Fruit fly (Drosophila melanogaster) whole organism, wandering third instar larva: ENCODE results near the gene fbl.

Experiments
- GATAd ChIP-seq: sonication (Bioruptor generic); optimal IDR thresholded peaks from 2 replicates; lab custom pipeline; 2016; ENCODE audit warnings: missing biosample characterization, missing genetic modification characterization
- br ChIP-seq: fragments of 200-800 bp; sonication (Bioruptor generic); optimal IDR thresholded peaks from 2 replicates; lab custom pipeline; 2016; ENCODE audit warnings: missing biosample characterization, missing genetic modification characterization
- dl ChIP-seq, 2 experiments: fragments of 175-275, 200-275 bp in 1 of 2; fragments of 200-275 bp in 1 of 2; sonication (Bioruptor generic); optimal IDR thresholded peaks; lab custom pipeline; 2018; ENCODE audit warnings: mild to moderate bottlenecking in 2 of 2, missing biosample characterization in 2 of 2, missing genetic modification characterization in 2 of 2, moderate library complexity in 2 of 2; ENCODE audit not compliant: partially characterized antibody in 2 of 2, insufficient read depth in 1 of 2
- foxo ChIP-seq, 2 experiments: fragments of 200-800 bp; sonication (Bioruptor generic); optimal IDR thresholded peaks; 2 replicates in 1 of 2; 3 replicates in 1 of 2; lab custom pipeline; 2016 to 2017; ENCODE audit warnings: missing biosample characterization in 2 of 2, missing genetic modification characterization in 2 of 2
- fru ChIP-seq: fragments of 200-800 bp; sonication (Bioruptor generic); optimal IDR thresholded peaks from 3 replicates; lab custom pipeline; 2016; ENCODE audit warnings: missing biosample characterization, mild to moderate bottlenecking, missing genetic modification characterization
- rgr ChIP-seq: fragments of 200-800 bp; sonication (Bioruptor generic); optimal IDR thresholded peaks from 3 replicates; lab custom pipeline; 2016; ENCODE audit warnings: missing biosample characterization, mild to moderate bottlenecking, missing genetic modification characterization

dm6 chr3L:20410345-20410744 lies 26.1 kb downstream of the fbl start, which contains the start of gene CG13248:
- no peak for TF ChIP-seq dl (GFP tag; optimal IDR thresholded peaks at IDR 0.05; lab: Kevin White, UChicago; ENCODE audit: insufficient read depth in 1 of 2, partially characterized antibody in 2 of 2)
- no peak for TF ChIP-seq rgr (GFP tag; lab: Kevin White, UChicago)
- no peak for TF ChIP-seq GATAd
- no peak for TF ChIP-seq fru (GFP tag; lab: Kevin White, UChicago)
- TF ChIP-seq foxo (GFP tag; optimal IDR thresholded peaks at IDR 0.05; lab: Kevin White, UChicago), result no peak
- no peak for TF ChIP-seq br
